Worm (Caenorhabditis elegans) whole organism, L2 larva: ENCODE data around the gene rbc-1.

Experiments
- ama-1 ChIP-seq: fragments of 150-350 bp; optimal IDR thresholded peaks from 2 replicates; lab custom pipeline; 2018; ENCODE audit warnings: inconsistent platforms
- blmp-1 ChIP-seq: sonication (generic microtip); optimal IDR thresholded peaks from 2 replicates; lab custom pipeline; 2017; ENCODE audit warnings: missing genetic modification characterization, mild to moderate bottlenecking, missing compliant biosample characterization, antibody characterized with exemption, moderate library complexity; ENCODE audit not compliant: insufficient read depth
- dmd-4 ChIP-seq: sonication (generic microtip); optimal IDR thresholded peaks from 2 replicates; lab custom pipeline; 2017; ENCODE audit warnings: missing biosample characterization, missing genetic modification characterization
- egl-27 ChIP-seq: sonication (generic microtip); optimal IDR thresholded peaks from 3 replicates; lab custom pipeline; 2017; ENCODE audit warnings: missing biosample characterization, missing genetic modification reagents, missing genetic modification characterization
- unc-55 ChIP-seq: fragments of 150-350 bp; sonication (generic microtip); optimal IDR thresholded peaks from 3 replicates; lab custom pipeline; 2014; ENCODE audit warnings: missing biosample characterization, missing genetic modification reagents, missing genetic modification characterization
- unc-62 ChIP-seq: fragments of 150-350 bp; optimal IDR thresholded peaks from 2 replicates; lab custom pipeline; 2014; ENCODE audit warnings: missing biosample characterization, missing genetic modification reagents, missing genetic modification characterization
- zag-1 ChIP-seq: fragments of 150-350 bp; optimal IDR thresholded peaks from 2 replicates; lab custom pipeline; 2014; ENCODE audit warnings: missing biosample characterization, missing genetic modification characterization

DNA sequence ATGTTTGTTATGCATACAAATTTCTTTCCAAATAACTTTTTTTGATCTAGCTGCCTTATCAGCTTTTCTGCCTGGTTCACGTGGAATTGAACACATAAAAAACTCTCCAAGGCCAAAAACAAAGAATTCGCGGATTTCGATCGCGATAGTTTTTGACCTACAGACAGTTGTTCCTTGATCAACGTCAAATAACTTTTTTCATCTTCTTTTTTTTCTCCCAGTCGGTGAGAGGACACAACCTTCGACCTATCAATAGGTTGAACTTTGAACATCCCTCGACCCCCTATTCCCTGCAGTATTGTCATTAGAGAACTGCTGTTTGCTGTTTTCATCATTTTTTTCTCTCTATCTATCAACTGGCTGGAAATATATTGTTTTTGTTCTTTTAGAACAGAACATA is 47.4 kb upstream of the rbc-1 start:
- TF ChIP-seq blmp-1 (tag; lab: Kevin White, UChicago), result no peak
- no peak for TF ChIP-seq unc-62 (GFP tag; lab: Kevin White, UChicago)
- no peak for TF ChIP-seq ama-1 (lab: Kevin White, UChicago)
- no peak for TF ChIP-seq zag-1 (tag; lab: Kevin White, UChicago)
- TF ChIP-seq egl-27, result no peak
- no peak for TF ChIP-seq dmd-4 (tag; lab: Kevin White, UChicago)
- no peak for TF ChIP-seq unc-55 (GFP tag; lab: Kevin White, UChicago)
